Fruit fly (Drosophila melanogaster): Measurements from ENCODE around the gene CG6845.

CG6845 gene

dm6 chr3L:160446-161094, 14.3 kb downstream of the CG6845 start (continued):
- TF ChIP-seq CG32264 (GFP tag; optimal IDR thresholded peaks at IDR 0.05): no peak

dm6 chr3L:161833-162587, 15.8 kb downstream of the CG6845 start:
- TF ChIP-seq GATAd (GFP tag; optimal IDR thresholded peaks at IDR 0.05) (no peak), CG32264 (GFP tag; optimal IDR thresholded peaks at IDR 0.05) (no peak), sv (GFP tag; optimal IDR thresholded peaks at IDR 0.05) (no peak), usp (GFP tag; optimal IDR thresholded peaks at IDR 0.05) (no peak), Sp1 (GFP tag; optimal IDR thresholded peaks at IDR 0.05) (no peak), foxo (GFP tag; optimal IDR thresholded peaks at IDR 0.05) (no peak), Jra (GFP tag; optimal IDR thresholded peaks at IDR 0.05) (no peak), dsf (GFP tag; optimal IDR thresholded peaks at IDR 0.05; ENCODE audit: borderline replicate concordance) (no peak), CrebA (GFP tag; optimal IDR thresholded peaks at IDR 0.05; ENCODE audit: borderline replicate concordance) (no peak), CG9705 (GFP tag; optimal IDR thresholded peaks at IDR 0.05) (no peak), jim (GFP tag; optimal IDR thresholded peaks at IDR 0.05) (no peak), Myc (optimal IDR thresholded peaks at IDR 0.05) (no peak), OdsH (GFP tag; optimal IDR thresholded peaks at IDR 0.05) (no peak), woc (GFP tag; optimal IDR thresholded peaks at IDR 0.05) (no peak), Mio (GFP tag; optimal IDR thresholded peaks at IDR 0.05) (no peak)

- no peak for TF ChIP-seq usp (GFP tag; optimal IDR thresholded peaks at IDR 0.05)
- TF ChIP-seq CG32264 (GFP tag; optimal IDR thresholded peaks at IDR 0.05): no peak
- peak; percentile 60 for TF ChIP-seq h (GFP tag; optimal IDR thresholded peaks at IDR 0.05)
- TF ChIP-seq Myc (optimal IDR thresholded peaks at IDR 0.05): no peak
- no peak for TF ChIP-seq CG9705 (GFP tag; optimal IDR thresholded peaks at IDR 0.05)
- TF ChIP-seq Vsx2 (GFP tag; optimal IDR thresholded peaks at IDR 0.05; ENCODE audit: partially characterized antibody): no peak
- TF ChIP-seq Dif (GFP tag; optimal IDR thresholded peaks at IDR 0.05; ENCODE audit: partially characterized antibody): no peak
- TF ChIP-seq Hr78 (GFP tag; optimal IDR thresholded peaks at IDR 0.05): no peak
- peak; percentile 57 for TF ChIP-seq HLH106 (tag; optimal IDR thresholded peaks at IDR 0.05)
- no peak for TF ChIP-seq dsf (GFP tag; optimal IDR thresholded peaks at IDR 0.05; ENCODE audit: borderline replicate concordance)
- no peak for TF ChIP-seq Mio (GFP tag; optimal IDR thresholded peaks at IDR 0.05)
- TF ChIP-seq ey (GFP tag; optimal IDR thresholded peaks at IDR 0.05): peak; percentile 50
- no peak for TF ChIP-seq sv (GFP tag; optimal IDR thresholded peaks at IDR 0.05)
- TF ChIP-seq Rel (GFP tag; optimal IDR thresholded peaks at IDR 0.05): no peak
- no peak for TF ChIP-seq Rel (tag; optimal IDR thresholded peaks at IDR 0.05)
- peak; percentile 27 for TF ChIP-seq OdsH (GFP tag; optimal IDR thresholded peaks at IDR 0.05)
- TF ChIP-seq lola (GFP tag; optimal IDR thresholded peaks at IDR 0.05): no peak
- TF ChIP-seq rgr (GFP tag; optimal IDR thresholded peaks at IDR 0.05): peak; percentile 33
- TF ChIP-seq Sp1 (GFP tag; optimal IDR thresholded peaks at IDR 0.05): peak; percentile 54
- TF ChIP-seq Hr83 (GFP tag; optimal IDR thresholded peaks at IDR 0.05; ENCODE audit: poor library complexity, severe bottlenecking): no peak
- TF ChIP-seq N (GFP tag; optimal IDR thresholded peaks at IDR 0.05): no peak
- no peak for TF ChIP-seq GATAd (GFP tag; optimal IDR thresholded peaks at IDR 0.05)
- peak; percentile 37 for TF ChIP-seq br (GFP tag; optimal IDR thresholded peaks at IDR 0.05)
- no peak for TF ChIP-seq Jra (GFP tag; optimal IDR thresholded peaks at IDR 0.05)
- no peak for TF ChIP-seq pan (optimal IDR thresholded peaks at IDR 0.05)
- no peak for TF ChIP-seq Dfd (GFP tag; optimal IDR thresholded peaks at IDR 0.05)
- no peak for TF ChIP-seq CrebA (GFP tag; optimal IDR thresholded peaks at IDR 0.05; ENCODE audit: borderline replicate concordance)
- no peak for TF ChIP-seq dl (GFP tag; optimal IDR thresholded peaks at IDR 0.05; ENCODE audit: insufficient read depth in 1 of 2, partially characterized antibody in 2 of 2)
- peak; percentile 1 for TF ChIP-seq Hnf4 (GFP tag; optimal IDR thresholded peaks at IDR 0.05)
- no peak for TF ChIP-seq sage (GFP tag; optimal IDR thresholded peaks at IDR 0.05)
- TF ChIP-seq foxo (GFP tag; optimal IDR thresholded peaks at IDR 0.05): peak in 1 of 2 experiments; percentile 58
- no peak for TF ChIP-seq brk (GFP tag; optimal IDR thresholded peaks at IDR 0.05)
- peak; percentile 14 for TF ChIP-seq woc (GFP tag; optimal IDR thresholded peaks at IDR 0.05)
- TF ChIP-seq tai (GFP tag; optimal IDR thresholded peaks at IDR 0.05): no peak
- no peak for TF ChIP-seq dmrt93B (GFP tag; optimal IDR thresholded peaks at IDR 0.05)
- no peak for TF ChIP-seq Abd-B (GFP tag; optimal IDR thresholded peaks at IDR 0.05)
- no peak for TF ChIP-seq jim (GFP tag; optimal IDR thresholded peaks at IDR 0.05)
- peak; percentile 77 for TF ChIP-seq fru (GFP tag; optimal IDR thresholded peaks at IDR 0.05)
- no peak for TF ChIP-seq psq (GFP tag; optimal IDR thresholded peaks at IDR 0.05)
Measured at dm6 chr3L:165981-166788, 20.0 kb downstream of the CG6845 start.

Data from whole organism, wandering third instar larva.